Fruit fly (Drosophila melanogaster) whole organism, pupa: ENCODE results near the gene Ucp4B.

Source experiments
- CG10348 ChIP-seq: fragments of 200-800 bp; sonication (Bioruptor generic); IDR thresholded peaks from 2 replicates; pipeline ENCODE4 v1.3.6; 2022; ENCODE audit warnings: missing biosample characterization, missing genetic modification characterization
- CG14655 ChIP-seq: fragments of 200-800 bp; sonication (Bioruptor generic); optimal IDR thresholded peaks from 3 replicates; lab custom pipeline; 2017; ENCODE audit warnings: mild to moderate bottlenecking, missing biosample characterization, missing genetic modification reagents, missing genetic modification characterization
- CG15710 ChIP-seq: fragments of 200-800 bp; sonication (Bioruptor generic); optimal IDR thresholded peaks from 2 replicates; lab custom pipeline; 2018; ENCODE audit warnings: missing biosample characterization, mild to moderate bottlenecking, missing genetic modification characterization, moderate library complexity
- CG34367 ChIP-seq: fragments of 200-800 bp; sonication (Bioruptor generic); optimal IDR thresholded peaks from 2 replicates; lab custom pipeline; 2018; ENCODE audit warnings: missing biosample characterization, mild to moderate bottlenecking, missing genetic modification characterization
- CG8159 ChIP-seq: fragments of 200-800 bp; sonication (Bioruptor generic); optimal IDR thresholded peaks from 3 replicates; lab custom pipeline; 2018; ENCODE audit warnings: missing biosample characterization, mild to moderate bottlenecking, missing genetic modification characterization, moderate library complexity
- CG9948 ChIP-seq: fragments of 200-800 bp; sonication (Bioruptor generic); optimal IDR thresholded peaks from 2 replicates; lab custom pipeline; 2018; ENCODE audit warnings: missing biosample characterization, mild to moderate bottlenecking, missing genetic modification characterization, moderate library complexity
- D1 ChIP-seq: fragments of 200-800 bp; sonication (Bioruptor generic); optimal IDR thresholded peaks from 2 replicates; lab custom pipeline; 2018; ENCODE audit warnings: missing biosample characterization, mild to moderate bottlenecking, missing genetic modification characterization, moderate library complexity
- Snoo ChIP-seq: fragments of 200-800 bp; sonication (Bioruptor generic); optimal IDR thresholded peaks from 3 replicates; lab custom pipeline; 2017; ENCODE audit warnings: missing biosample characterization, mild to moderate bottlenecking, missing genetic modification characterization, inconsistent platforms

- no peak for TF ChIP-seq Snoo (tag; lab: Kevin White, UChicago)
- TF ChIP-seq CG15710 (tag; lab: Kevin White, UChicago) = no peak
- no peak for TF ChIP-seq CG8159
- TF ChIP-seq D1 (tag; lab: Kevin White, UChicago) = no peak
- no peak for TF ChIP-seq CG10348 (GFP tag; lab: Robert Waterston, UW)
- TF ChIP-seq CG14655 (GFP tag; lab: Kevin White, UChicago) = no peak
- TF ChIP-seq CG9948 (tag; lab: Kevin White, UChicago) = no peak
- no peak for TF ChIP-seq CG34367
Observed at dm6 chr2L:5947504-5947903, 22.2 kb upstream of the Ucp4B start.
